Fruit fly (Drosophila melanogaster): ENCODE measurements around the gene Itpr.
A peak's percentile ranks its signal among the peaks of the same experiment; 100 is the strongest.

Itpr gene

dm6 chr3R:5497600-5497999 is 19.3 kb upstream of the Itpr start (continued):
- 0 out of 4 replicates have a peak, but pooled peaks have one; percentile 11 for TF ChIP-seq chinmo (GFP tag; IDR thresholded peaks at IDR 0.05; ENCODE audit: partially characterized antibody)
- TF ChIP-seq GATAe (GFP tag; conservative IDR thresholded peaks at IDR 0.05) = peak; percentile 41; the same call in 1 of the 2 replicates
- TF ChIP-seq Hey (tag; optimal IDR thresholded peaks at IDR 0.05) = peak; percentile 64
- TF ChIP-seq CG11247 (GFP tag; IDR thresholded peaks at IDR 0.05) = peak; percentile 13; the same call in 1 of the 2 replicates
- TF ChIP-seq lab (GFP tag; optimal IDR thresholded peaks at IDR 0.05) = peak; percentile 43
- no peak for TF ChIP-seq CG1792 (GFP tag; optimal IDR thresholded peaks at IDR 0.05)
- TF ChIP-seq CG31365 (tag; optimal IDR thresholded peaks at IDR 0.05) = no peak
- TF ChIP-seq crol (GFP tag; IDR thresholded peaks at IDR 0.05) = peak; percentile 79
- TF ChIP-seq CG34376 (GFP tag; optimal IDR thresholded peaks at IDR 0.05) = peak; percentile 36
- peak in 1 of 2 experiments; percentile 9 for TF ChIP-seq Pdp1 (GFP tag; optimal IDR thresholded peaks at IDR 0.05)

dm6 chr3R:5502646-5503045 is 14.3 kb upstream of the Itpr start, which contains the start of gene NKCC:
Gene NKCC (minus strand): TSS chr3R:5502702.
- TF ChIP-seq BEAF-32 (GFP tag; optimal IDR thresholded peaks at IDR 0.05) = no peak
- TF ChIP-seq Six4 (GFP tag; optimal IDR thresholded peaks at IDR 0.05) = no peak
- TF ChIP-seq vnd (GFP tag; IDR thresholded peaks at IDR 0.05; ENCODE audit: partially characterized antibody) = 0 out of 3 replicates have a peak, but pooled peaks have one; percentile 15
- TF ChIP-seq Eip74EF (GFP tag; optimal IDR thresholded peaks at IDR 0.05) = no peak
- peak; percentile 82 for TF ChIP-seq Med (GFP tag)
- TF ChIP-seq CG13123 (GFP tag; optimal IDR thresholded peaks at IDR 0.05) = no peak
- TF ChIP-seq CG6254 (GFP tag; optimal IDR thresholded peaks at IDR 0.05) = no peak
- no peak for TF ChIP-seq tll (GFP tag; optimal IDR thresholded peaks at IDR 0.05)
- no peak for TF ChIP-seq CG7357 (GFP tag; IDR thresholded peaks at IDR 0.05)
- TF ChIP-seq twi (tag; optimal IDR thresholded peaks at IDR 0.05) = no peak
- TF ChIP-seq Pdp1 (GFP tag; optimal IDR thresholded peaks at IDR 0.05) = peak in 1 of 2 experiments; percentile 3
- TF ChIP-seq CG13287 (GFP tag; IDR thresholded peaks at IDR 0.05; ENCODE audit: partially characterized antibody) = peak; percentile 29; the same call in 1 of the 2 replicates
- 0 out of 4 replicates have a peak, but pooled peaks have one; percentile 34 for TF ChIP-seq chinmo (GFP tag; IDR thresholded peaks at IDR 0.05; ENCODE audit: partially characterized antibody)
- TF ChIP-seq prd (optimal IDR thresholded peaks at IDR 0.05) = no peak
- no peak for TF ChIP-seq prd (GFP tag; IDR thresholded peaks at IDR 0.05)
- no peak for TF ChIP-seq en (GFP tag; optimal IDR thresholded peaks at IDR 0.05)
- no peak for TF ChIP-seq CG4707 (GFP tag; optimal IDR thresholded peaks at IDR 0.05)
- no peak for TF ChIP-seq fd96Cb (tag; optimal IDR thresholded peaks at IDR 0.05)
- no peak for TF ChIP-seq CHES-1-like (GFP tag; optimal IDR thresholded peaks at IDR 0.05)
- TF ChIP-seq sna (GFP tag; IDR thresholded peaks at IDR 0.05; ENCODE audit: partially characterized antibody) = no peak
- no peak for TF ChIP-seq CG4730 (GFP tag; IDR thresholded peaks at IDR 0.05)
- no peak for TF ChIP-seq CG13296 (GFP tag; optimal IDR thresholded peaks at IDR 0.05)
- TF ChIP-seq kay (GFP tag; optimal IDR thresholded peaks at IDR 0.05) = no peak
- no peak for TF ChIP-seq pros (GFP tag; optimal IDR thresholded peaks at IDR 0.05)
- TF ChIP-seq nmo (GFP tag; optimal IDR thresholded peaks at IDR 0.05) = no peak
- TF ChIP-seq Dp (GFP tag; optimal IDR thresholded peaks at IDR 0.05) = peak; percentile 10
- TF ChIP-seq pzg (GFP tag; optimal IDR thresholded peaks at IDR 0.05) = no peak
- TF ChIP-seq CG13624 (GFP tag; optimal IDR thresholded peaks at IDR 0.05) = no peak
- TF ChIP-seq CG17328 (GFP tag; IDR thresholded peaks at IDR 0.05) = no peak
- TF ChIP-seq dmrt11E (tag; optimal IDR thresholded peaks at IDR 0.05) = no peak
- TF ChIP-seq usp (GFP tag; optimal IDR thresholded peaks at IDR 0.05) = no peak
- TF ChIP-seq CG34376 (GFP tag; optimal IDR thresholded peaks at IDR 0.05) = peak; percentile 15
- TF ChIP-seq CG3995 (GFP tag; optimal IDR thresholded peaks at IDR 0.05) = no peak
- no peak for TF ChIP-seq salm (tag; optimal IDR thresholded peaks at IDR 0.05)
- no peak for TF ChIP-seq vvl (GFP tag; IDR thresholded peaks at IDR 0.05)
- TF ChIP-seq crol (GFP tag; IDR thresholded peaks at IDR 0.05) = no peak
- TF ChIP-seq Fer1 (GFP tag; optimal IDR thresholded peaks at IDR 0.05) = peak; percentile 18
- TF ChIP-seq lmd (GFP tag; IDR thresholded peaks at IDR 0.05) = no peak
- TF ChIP-seq ems (GFP tag; optimal IDR thresholded peaks at IDR 0.05) = no peak
- 0 out of 2 replicates have a peak, but pooled peaks have one; percentile 4 for TF ChIP-seq sens-2 (GFP tag; IDR thresholded peaks at IDR 0.05)
- no peak for TF ChIP-seq dmrt99B (tag; optimal IDR thresholded peaks at IDR 0.05)
